Worm (Caenorhabditis elegans): ENCODE data around the gene srg-26.

DNA sequence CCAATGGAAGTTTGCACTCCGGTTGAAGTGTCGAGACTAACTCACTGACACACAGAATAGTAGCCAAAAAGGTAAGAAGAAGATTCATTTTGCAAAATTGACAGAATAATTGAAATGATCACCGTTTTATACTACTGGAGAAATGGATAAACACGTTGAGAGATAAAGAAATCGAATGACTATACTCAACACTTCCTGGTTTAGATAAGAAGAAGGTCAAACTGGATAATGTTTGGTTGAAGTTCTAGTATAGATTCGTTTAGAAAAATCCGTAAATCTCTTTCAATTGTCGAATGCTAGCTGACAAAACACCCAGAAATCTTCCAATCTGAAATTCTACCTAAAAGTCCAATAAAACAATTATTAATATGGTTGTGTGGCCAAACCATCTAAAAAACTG lies 43.8 kb upstream of the srg-26 start, which contains the start of gene Y49G5A.1:
- no peak for TF ChIP-seq ceh-13 (GFP tag; optimal IDR thresholded peaks at IDR 0.05)
- no peak for TF ChIP-seq flt-1 (GFP tag; IDR thresholded peaks at IDR 0.05)
- no peak for TF ChIP-seq hmbx-1 (tag; optimal IDR thresholded peaks at IDR 0.05)
- TF ChIP-seq ceh-36 (tag; optimal IDR thresholded peaks at IDR 0.05) = no peak
- TF ChIP-seq tra-4 (tag; optimal IDR thresholded peaks at IDR 0.05) = no peak
- no peak for TF ChIP-seq aly-1 (tag; optimal IDR thresholded peaks at IDR 0.05)
